Fruit fly (Drosophila melanogaster): ENCODE results near the gene CG15185.

DNA sequence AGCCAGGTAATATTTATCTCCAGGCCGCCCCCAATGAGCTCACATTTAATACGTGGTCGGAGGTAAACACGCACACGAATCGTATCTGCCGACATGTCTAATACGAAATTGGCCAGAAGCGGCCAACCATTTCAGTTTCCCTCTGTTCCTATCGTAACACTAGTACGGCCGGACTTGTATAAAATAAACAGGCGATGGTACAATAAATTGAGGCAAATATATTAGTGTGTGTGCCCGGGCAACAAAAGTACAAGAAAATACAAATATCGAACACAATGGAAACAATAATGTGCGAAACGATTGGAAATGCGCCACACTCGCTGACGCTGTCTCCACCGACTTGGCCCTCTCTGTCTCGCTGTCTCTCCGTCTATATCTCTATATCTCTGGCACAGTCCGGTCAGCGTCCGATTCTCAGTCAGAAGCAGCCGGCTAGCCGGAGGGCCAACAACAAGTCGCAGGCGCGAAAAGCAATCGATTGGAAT is 49.4 kb upstream of the CG15185 start, which contains the start of gene CG15186:
- TF ChIP-seq EcR (GFP tag; optimal IDR thresholded peaks at IDR 0.05), result no peak
- no peak for TF ChIP-seq Pif1A (GFP tag; optimal IDR thresholded peaks at IDR 0.05)
- TF ChIP-seq CG12605 (GFP tag; IDR thresholded peaks at IDR 0.05), result no peak

All from whole organism, pupa.